Fruit fly (Drosophila melanogaster) whole organism, pupa: Measurements from ENCODE around the gene CG33927.

ENCODE experiments used
- CG12605 ChIP-seq: fragments of 200-800 bp; sonication (Bioruptor generic); IDR thresholded peaks from 2 replicates; pipeline ENCODE4 v1.3.6; 2022; ENCODE audit warnings: missing biosample characterization, missing genetic modification characterization
- CG14655 ChIP-seq: fragments of 200-800 bp; sonication (Bioruptor generic); optimal IDR thresholded peaks from 3 replicates; lab custom pipeline; 2017; ENCODE audit warnings: mild to moderate bottlenecking, missing biosample characterization, missing genetic modification reagents, missing genetic modification characterization
- EcR ChIP-seq: fragments of 200-800 bp; sonication (Bioruptor generic); optimal IDR thresholded peaks from 3 replicates; lab custom pipeline; 2019; ENCODE audit warnings: missing biosample characterization, missing genetic modification characterization, mild to moderate bottlenecking, moderate library complexity, missing genetic modification reagents

DNA sequence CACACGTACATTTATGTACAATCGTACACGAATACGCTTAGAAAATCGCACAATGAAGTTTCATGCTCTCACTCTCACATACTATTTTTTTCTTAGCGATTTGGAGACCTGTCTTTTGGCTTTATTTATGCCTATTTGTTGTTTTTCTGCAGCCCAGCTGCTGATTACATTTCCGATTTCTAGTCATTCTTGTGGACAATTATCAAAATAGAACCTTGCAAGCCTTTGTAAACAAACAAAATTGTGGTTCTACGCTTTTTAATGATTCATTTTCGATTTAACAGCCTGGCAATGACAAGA, 48.7 kb upstream of the CG33927 start:
- TF ChIP-seq CG12605: no peak
- no peak for TF ChIP-seq EcR (GFP tag; lab: Kevin White, UChicago)
- TF ChIP-seq CG14655 (GFP tag; lab: Kevin White, UChicago): no peak
